Fruit fly (Drosophila melanogaster) whole organism, embryonic: ENCODE data around the gene CG32313.

Experiments used
- Atf3 ChIP-seq: fragments of 200-800 bp; sonication (Bioruptor generic); optimal IDR thresholded peaks from 3 replicates; lab custom pipeline; 2016; ENCODE audit warnings: missing biosample characterization, missing genetic modification characterization
- CG11504 ChIP-seq: fragments of 200-800 bp; sonication (Bioruptor generic); optimal IDR thresholded peaks from 3 replicates; lab custom pipeline; 2019; ENCODE audit warnings: missing biosample characterization, mild to moderate bottlenecking, missing genetic modification characterization, moderate library complexity
- CG12104 ChIP-seq: fragments of 200-800 bp; sonication (Bioruptor generic); optimal IDR thresholded peaks from 3 replicates; lab custom pipeline; 2016; ENCODE audit warnings: missing biosample characterization, missing genetic modification characterization
- CG12299 ChIP-seq: fragments of 200-800 bp; sonication (Bioruptor generic); optimal IDR thresholded peaks from 2 replicates; lab custom pipeline; 2018; ENCODE audit warnings: missing biosample characterization, mild to moderate bottlenecking, missing genetic modification characterization
- CG14667 ChIP-seq: fragments of 200-800 bp; sonication (Bioruptor generic); IDR thresholded peaks from 2 replicates; pipeline ENCODE4 v1.3.6; 2022; ENCODE audit warnings: missing biosample characterization, missing genetic modification characterization
- CG15073 ChIP-seq: fragments of 200-800 bp; sonication (Bioruptor generic); optimal IDR thresholded peaks from 2 replicates; lab custom pipeline; 2016; ENCODE audit warnings: missing biosample characterization, missing genetic modification characterization
- CG1529 ChIP-seq: fragments of 200-800 bp; sonication (Bioruptor generic); optimal IDR thresholded peaks from 3 replicates; lab custom pipeline; 2018; ENCODE audit warnings: missing biosample characterization, missing genetic modification characterization
- CG16815 ChIP-seq: fragments of 200-800 bp; sonication (Bioruptor generic); optimal IDR thresholded peaks from 3 replicates; lab custom pipeline; 2017; ENCODE audit warnings: missing biosample characterization, mild to moderate bottlenecking, missing genetic modification characterization
- CG2202 ChIP-seq: fragments of 200-800 bp; sonication (Bioruptor generic); optimal IDR thresholded peaks from 2 replicates; lab custom pipeline; 2018; ENCODE audit warnings: missing biosample characterization, mild to moderate bottlenecking, missing genetic modification characterization
- CG2875 ChIP-seq: fragments of 200-800 bp; sonication (Bioruptor generic); optimal IDR thresholded peaks from 2 replicates; lab custom pipeline; 2017; ENCODE audit warnings: missing biosample characterization, mild to moderate bottlenecking, missing genetic modification characterization, missing genetic modification reagents
- CG34422 ChIP-seq: fragments of 200-800 bp; sonication (Bioruptor generic); IDR thresholded peaks from 3 replicates; pipeline ENCODE4 v1.3.6; 2022; ENCODE audit warnings: missing biosample characterization, missing genetic modification characterization
- CG4854 ChIP-seq: fragments of 200-800 bp; sonication (Bioruptor generic); optimal IDR thresholded peaks from 2 replicates; lab custom pipeline; 2016; ENCODE audit warnings: missing biosample characterization, missing genetic modification characterization, inconsistent platforms
- CG6813 ChIP-seq: fragments of 200-800 bp; sonication (Bioruptor generic); optimal IDR thresholded peaks from 2 replicates; lab custom pipeline; 2017; ENCODE audit warnings: missing biosample characterization, missing genetic modification characterization, mild to moderate bottlenecking, moderate library complexity, missing genetic modification reagents
- CG8765 ChIP-seq: fragments of 200-800 bp; sonication (Bioruptor generic); IDR thresholded peaks from 2 replicates; pipeline ENCODE4 v1.3.6; 2022; ENCODE audit warnings: missing biosample characterization, missing genetic modification characterization
- CG9932 ChIP-seq: fragments of 200-800 bp; sonication (Bioruptor generic); IDR thresholded peaks from 2 replicates; pipeline ENCODE4 v1.3.6; 2022; ENCODE audit warnings: missing biosample characterization, missing genetic modification characterization
- Deaf1 ChIP-seq: fragments of 200-800 bp; optimal IDR thresholded peaks from 3 replicates; lab custom pipeline; 2019; ENCODE audit warnings: missing biosample characterization, mild to moderate bottlenecking, missing genetic modification characterization, moderate library complexity
- Dp ChIP-seq: fragments of 200-800 bp; sonication (Bioruptor generic); optimal IDR thresholded peaks from 2 replicates; lab custom pipeline; 2018; ENCODE audit warnings: missing biosample characterization, mild to moderate bottlenecking, missing genetic modification characterization, moderate library complexity
- Fer1 ChIP-seq: fragments of 200-800 bp; sonication (Bioruptor generic); optimal IDR thresholded peaks from 2 replicates; lab custom pipeline; 2017; ENCODE audit warnings: missing biosample characterization, mild to moderate bottlenecking, missing genetic modification characterization
- Hand ChIP-seq: fragments of 200-800 bp; sonication (Bioruptor generic); optimal IDR thresholded peaks from 2 replicates; lab custom pipeline; 2017; ENCODE audit warnings: mild to moderate bottlenecking, missing biosample characterization, missing genetic modification reagents, missing genetic modification characterization
- Jarid2 ChIP-seq: fragments of 200-800 bp; sonication (Bioruptor generic); optimal IDR thresholded peaks from 3 replicates; lab custom pipeline; 2017; ENCODE audit warnings: mild to moderate bottlenecking, missing biosample characterization, missing genetic modification reagents, missing genetic modification characterization
- MESR4 ChIP-seq: fragments of 200-800 bp; sonication (Bioruptor generic); optimal IDR thresholded peaks from 2 replicates; lab custom pipeline; 2018; ENCODE audit warnings: missing biosample characterization, mild to moderate bottlenecking, missing genetic modification characterization, moderate library complexity
- Max ChIP-seq: fragments of 200-800 bp; sonication (Bioruptor generic); optimal IDR thresholded peaks from 2 replicates; lab custom pipeline; 2016; ENCODE audit warnings: missing biosample characterization, mild to moderate bottlenecking, missing genetic modification characterization
- NFAT ChIP-seq: fragments of 200-800 bp; sonication (Bioruptor generic); IDR thresholded peaks from 2 replicates; pipeline ENCODE4 v1.3.6; 2022; ENCODE audit warnings: missing biosample characterization, missing genetic modification characterization
- PHDP ChIP-seq: fragments of 200-800 bp; sonication (Bioruptor generic); optimal IDR thresholded peaks from 3 replicates; lab custom pipeline; 2018; ENCODE audit warnings: missing biosample characterization, mild to moderate bottlenecking, missing genetic modification characterization, moderate library complexity
- Pdp1 ChIP-seq, 2 experiments: fragments of 200-800 bp; sonication (Bioruptor generic); optimal IDR thresholded peaks; 3 replicates each; lab custom pipeline; 2016; ENCODE audit warnings: missing biosample characterization in 2 of 2, missing genetic modification characterization in 2 of 2, mild to moderate bottlenecking in 1 of 2, moderate library complexity in 1 of 2
- Sox100B ChIP-seq: fragments of 200-800 bp; sonication (Bioruptor generic); optimal IDR thresholded peaks from 3 replicates; lab custom pipeline; 2018; ENCODE audit warnings: missing biosample characterization, mild to moderate bottlenecking, missing genetic modification characterization
- ab ChIP-seq: fragments of 200-800 bp; sonication (Bioruptor generic); optimal IDR thresholded peaks from 2 replicates; lab custom pipeline; 2016; ENCODE audit warnings: missing biosample characterization, missing genetic modification characterization
- abd-A ChIP-seq: fragments of 200-800 bp; sonication (Bioruptor generic); optimal IDR thresholded peaks from 3 replicates; lab custom pipeline; 2019; ENCODE audit warnings: missing biosample characterization, mild to moderate bottlenecking, missing genetic modification characterization, moderate library complexity
- ac ChIP-seq: fragments of 200-800 bp; sonication (Bioruptor generic); optimal IDR thresholded peaks from 3 replicates; lab custom pipeline; 2017; ENCODE audit warnings: missing biosample characterization, mild to moderate bottlenecking, missing genetic modification characterization
- bowl ChIP-seq: fragments of 200-800 bp; sonication (Bioruptor generic); IDR thresholded peaks from 2 replicates; pipeline ENCODE4 v1.3.6; 2022; ENCODE audit warnings: missing biosample characterization, missing genetic modification characterization
- bsh ChIP-seq, 2 experiments: fragments of 200-800 bp; sonication (Bioruptor generic); optimal IDR thresholded peaks; 2 replicates each; lab custom pipeline; 2017 to 2018; ENCODE audit warnings: mild to moderate bottlenecking in 2 of 2, missing biosample characterization in 2 of 2, missing genetic modification characterization in 2 of 2, moderate library complexity in 1 of 2
- danr ChIP-seq: fragments of 200-800 bp; sonication (Bioruptor generic); IDR thresholded peaks from 2 replicates; pipeline ENCODE4 v1.3.6; 2022; ENCODE audit warnings: missing biosample characterization, missing genetic modification characterization
- dysf ChIP-seq: fragments of 200-800 bp; sonication (Bioruptor generic); IDR thresholded peaks from 3 replicates; pipeline ENCODE4 v1.3.6; 2022; ENCODE audit warnings: missing biosample characterization, missing genetic modification characterization
- fu2 ChIP-seq: fragments of 200-800 bp; sonication (Bioruptor generic); optimal IDR thresholded peaks from 2 replicates; lab custom pipeline; 2016; ENCODE audit warnings: missing biosample characterization, missing genetic modification characterization
- hbn ChIP-seq: fragments of 200-800 bp; sonication (Bioruptor generic); IDR thresholded peaks from 2 replicates; pipeline ENCODE4 v1.3.6; 2022; ENCODE audit warnings: missing biosample characterization, missing genetic modification characterization; ENCODE audit not compliant: partially characterized antibody
- kay ChIP-seq: fragments of 200-800 bp; sonication (Bioruptor generic); optimal IDR thresholded peaks from 2 replicates; lab custom pipeline; 2016; ENCODE audit warnings: missing biosample characterization, missing genetic modification characterization
- mld ChIP-seq: fragments of 200-800 bp; sonication (Bioruptor generic); IDR thresholded peaks from 3 replicates; pipeline ENCODE4 v1.3.6; 2022; ENCODE audit warnings: missing biosample characterization, missing genetic modification characterization; ENCODE audit not compliant: partially characterized antibody
- nerfin-1 ChIP-seq: fragments of 200-800 bp; sonication (Bioruptor generic); optimal IDR thresholded peaks from 3 replicates; lab custom pipeline; 2019; ENCODE audit warnings: missing biosample characterization, mild to moderate bottlenecking, missing genetic modification characterization, moderate library complexity
- nmo ChIP-seq: fragments of 200-800 bp; sonication (Bioruptor generic); optimal IDR thresholded peaks from 2 replicates; lab custom pipeline; 2018; ENCODE audit warnings: missing biosample characterization, mild to moderate bottlenecking, missing genetic modification characterization, moderate library complexity
- row ChIP-seq: fragments of 200-800 bp; sonication (Bioruptor generic); IDR thresholded peaks from 3 replicates; pipeline ENCODE4 v1.3.6; 2022; ENCODE audit warnings: missing biosample characterization, missing genetic modification characterization
- sc ChIP-seq, 3 experiments: fragments of >200 bp in 2 of 3; fragments of 200-800 bp in 1 of 3; sonication (Bioruptor generic) in 1 of 3; optimal IDR thresholded peaks; 2 replicates in 2 of 3; 3 replicates in 1 of 3; lab custom pipeline; 2017; ENCODE audit warnings: mild to moderate bottlenecking in 1 of 3, missing biosample characterization in 1 of 3, missing genetic modification characterization in 1 of 3, missing genetic modification reagents in 1 of 3
- sima ChIP-seq: fragments of 200-800 bp; sonication (Bioruptor generic); optimal IDR thresholded peaks from 2 replicates; lab custom pipeline; 2016; ENCODE audit warnings: missing biosample characterization, missing genetic modification characterization
- so ChIP-seq: fragments of 200-800 bp; sonication (Bioruptor generic); IDR thresholded peaks from 3 replicates; pipeline ENCODE4 v1.3.6; 2022; ENCODE audit warnings: missing biosample characterization, missing genetic modification characterization
- stwl ChIP-seq: fragments of 200-800 bp; sonication (Bioruptor generic); optimal IDR thresholded peaks from 3 replicates; lab custom pipeline; 2018; ENCODE audit warnings: missing biosample characterization, mild to moderate bottlenecking, missing genetic modification characterization, moderate library complexity
- tgo ChIP-seq: fragments of 200-800 bp; sonication (Bioruptor generic); IDR thresholded peaks from 3 replicates; pipeline ENCODE4 v1.3.6; 2022; ENCODE audit warnings: missing biosample characterization, missing genetic modification characterization
- tll ChIP-seq, 2 experiments: fragments of 200-800 bp in 1 of 2; fragments of >200 bp in 1 of 2; sonication (Bioruptor generic) in 1 of 2; optimal IDR thresholded peaks; 2 replicates each; lab custom pipeline; 2017 to 2019; ENCODE audit warnings: missing biosample characterization in 2 of 2, missing genetic modification characterization in 2 of 2, mild to moderate bottlenecking in 1 of 2, moderate library complexity in 1 of 2
- tna ChIP-seq: fragments of 200-800 bp; sonication (Bioruptor generic); IDR thresholded peaks from 2 replicates; pipeline ENCODE4 v1.3.6; 2022; ENCODE audit warnings: missing biosample characterization, missing genetic modification characterization; ENCODE audit not compliant: partially characterized antibody
- tx ChIP-seq: fragments of 200-800 bp; sonication (Bioruptor generic); optimal IDR thresholded peaks from 2 replicates; lab custom pipeline; 2016; ENCODE audit warnings: missing biosample characterization, missing genetic modification characterization

CG32313 gene

dm6 chr3L:1576489-1577106 is 31.1 kb upstream of the CG32313 start, which contains the start of gene CG13917 (continued):
- no peak for TF ChIP-seq PHDP (tag; lab: Kevin White, UChicago)
- TF ChIP-seq danr (GFP tag; lab: Robert Waterston, UW), result no peak
- peak; percentile 41 for TF ChIP-seq CG12299 (tag; lab: Kevin White, UChicago)
- TF ChIP-seq tll (GFP tag; optimal IDR thresholded peaks at IDR 0.05; lab: Kevin White, UChicago), result no peak
- peak; percentile 1 for TF ChIP-seq kay (GFP tag; lab: Kevin White, UChicago)
- TF ChIP-seq CG2875 (GFP tag; lab: Kevin White, UChicago), result no peak
- TF ChIP-seq nmo (GFP tag; lab: Kevin White, UChicago), result peak; percentile 18
- TF ChIP-seq CG2202 (tag; lab: Kevin White, UChicago), result no peak
- no peak for TF ChIP-seq tx
- peak; percentile 51 for TF ChIP-seq CG11504 (tag; lab: Kevin White, UChicago)
- no peak for TF ChIP-seq fu2 (GFP tag; lab: Kevin White, UChicago)
- TF ChIP-seq CG15073, result no peak
- peak; percentile 70 for TF ChIP-seq stwl (tag; lab: Kevin White, UChicago)
- TF ChIP-seq CG34422 (GFP tag; lab: Robert Waterston, UW), result peak; percentile 56; the same call in 1 of the 3 replicates
- TF ChIP-seq bowl, result no peak
- peak; percentile 21 for TF ChIP-seq Deaf1 (tag; lab: Kevin White, UChicago)
- TF ChIP-seq Sox100B (GFP tag; lab: Kevin White, UChicago), result no peak
- no peak for TF ChIP-seq CG8765 (GFP tag; lab: Robert Waterston, UW)
- no peak for TF ChIP-seq CG16815
- TF ChIP-seq Pdp1 (GFP tag; optimal IDR thresholded peaks at IDR 0.05; lab: Kevin White, UChicago), result peak in 1 of 2 experiments; percentile 40
- TF ChIP-seq CG12104, result no peak
- TF ChIP-seq CG4854, result no peak
- TF ChIP-seq Atf3 (GFP tag; lab: Kevin White, UChicago), result no peak
- no peak for TF ChIP-seq CG1529 (GFP tag; lab: Kevin White, UChicago)
- no peak for TF ChIP-seq Hand
- peak; percentile 71 for TF ChIP-seq Dp (GFP tag; lab: Kevin White, UChicago)
- no peak for TF ChIP-seq CG6813
- TF ChIP-seq tna (GFP tag; lab: Robert Waterston, UW), result no peak; the same call in 1 of the 2 replicates
- TF ChIP-seq NFAT (GFP tag; lab: Robert Waterston, UW), result no peak
- no peak for TF ChIP-seq sima (GFP tag; lab: Kevin White, UChicago)
- no peak for TF ChIP-seq bsh (GFP tag; optimal IDR thresholded peaks at IDR 0.05; lab: Kevin White, UChicago)
- TF ChIP-seq dysf (GFP tag; lab: Robert Waterston, UW), result no peak
- TF ChIP-seq row (GFP tag; lab: Robert Waterston, UW), result peak; percentile 31; the same call in 1 of the 3 replicates
- 0 out of 3 replicates have a peak, but pooled peaks have one; percentile 17 for TF ChIP-seq so
- TF ChIP-seq abd-A (tag; lab: Kevin White, UChicago), result peak; percentile 27
- TF ChIP-seq CG9932 (GFP tag; lab: Robert Waterston, UW), result 0 out of 2 replicates have a peak, but pooled peaks have one; percentile 14
- no peak for TF ChIP-seq Max (GFP tag; lab: Kevin White, UChicago)
- peak; percentile 52 for TF ChIP-seq Jarid2 (GFP tag; lab: Kevin White, UChicago)
- TF ChIP-seq Fer1 (GFP tag; lab: Kevin White, UChicago), result peak; percentile 30
- TF ChIP-seq sc (optimal IDR thresholded peaks at IDR 0.05; lab: Kevin White, UChicago), result no peak
- TF ChIP-seq sc (GFP tag; optimal IDR thresholded peaks at IDR 0.05; lab: Kevin White, UChicago), result no peak
- TF ChIP-seq MESR4 (GFP tag; lab: Kevin White, UChicago), result peak; percentile 34
- no peak for TF ChIP-seq ac (GFP tag; lab: Kevin White, UChicago)
- 0 out of 2 replicates have a peak, but pooled peaks have one; percentile 25 for TF ChIP-seq hbn
- no peak for TF ChIP-seq tgo (GFP tag; lab: Robert Waterston, UW)
- TF ChIP-seq mld (GFP tag; lab: Robert Waterston, UW), result no peak
- no peak for TF ChIP-seq ab (GFP tag; lab: Kevin White, UChicago)
- TF ChIP-seq nerfin-1, result no peak
- no peak for TF ChIP-seq CG14667 (GFP tag; lab: Robert Waterston, UW)
